Fruit fly (Drosophila melanogaster) whole organism, wandering third instar larva: Measurements from ENCODE around the gene CG5618.

Source experiments
- Abd-B ChIP-seq: fragments of >200 bp; optimal IDR thresholded peaks from 2 replicates; lab custom pipeline; 2017; ENCODE audit warnings: missing biosample characterization, missing genetic modification characterization
- CG32264 ChIP-seq: fragments of 200-800 bp; sonication (Bioruptor generic); optimal IDR thresholded peaks from 2 replicates; lab custom pipeline; 2016; ENCODE audit warnings: missing biosample characterization, missing genetic modification characterization
- Dfd ChIP-seq: fragments of >200 bp; optimal IDR thresholded peaks from 2 replicates; lab custom pipeline; 2017; ENCODE audit warnings: missing biosample characterization, missing genetic modification characterization
- GATAd ChIP-seq: sonication (Bioruptor generic); optimal IDR thresholded peaks from 2 replicates; lab custom pipeline; 2016; ENCODE audit warnings: missing biosample characterization, missing genetic modification characterization
- HLH106 ChIP-seq: fragments of 200-800 bp; optimal IDR thresholded peaks from 3 replicates; lab custom pipeline; 2019; ENCODE audit warnings: missing biosample characterization, mild to moderate bottlenecking, missing genetic modification characterization, moderate library complexity
- fru ChIP-seq: fragments of 200-800 bp; sonication (Bioruptor generic); optimal IDR thresholded peaks from 3 replicates; lab custom pipeline; 2016; ENCODE audit warnings: missing biosample characterization, mild to moderate bottlenecking, missing genetic modification characterization
- jim ChIP-seq: fragments of 175-275, 200-325 bp; sonication (Bioruptor generic); optimal IDR thresholded peaks from 2 replicates; lab custom pipeline; 2016; ENCODE audit warnings: missing biosample characterization, mild to moderate bottlenecking, missing genetic modification characterization
- psq ChIP-seq: fragments of 200-800 bp; sonication (Bioruptor generic); optimal IDR thresholded peaks from 3 replicates; lab custom pipeline; 2017; ENCODE audit warnings: missing biosample characterization, mild to moderate bottlenecking, missing genetic modification characterization, moderate library complexity

dm6 chr3L:20385969-20386370 is 32.7 kb downstream of the CG5618 start:
- no peak for TF ChIP-seq Abd-B (GFP tag; lab: Kevin White, UChicago)
- no peak for TF ChIP-seq Dfd (GFP tag; lab: Kevin White, UChicago)
- TF ChIP-seq fru (GFP tag; lab: Kevin White, UChicago), result no peak
- TF ChIP-seq HLH106 (tag; lab: Kevin White, UChicago), result no peak
- no peak for TF ChIP-seq GATAd
- TF ChIP-seq psq (GFP tag; lab: Kevin White, UChicago), result no peak
- TF ChIP-seq jim (GFP tag; lab: Kevin White, UChicago), result no peak
- TF ChIP-seq CG32264 (GFP tag; lab: Kevin White, UChicago), result no peak
